Fruit fly (Drosophila melanogaster) whole organism, prepupa: ENCODE measurements around the gene Ccdc85.
A peak's percentile ranks its signal among the peaks of the same experiment; 100 is the strongest.

Source experiments
- Blimp-1 ChIP-seq: fragments of 200-800 bp; sonication (Bioruptor generic); optimal IDR thresholded peaks from 3 replicates; lab custom pipeline; 2017; ENCODE audit warnings: missing biosample characterization, missing genetic modification characterization, mild to moderate bottlenecking, moderate library complexity, missing genetic modification reagents
- CG10631 ChIP-seq: fragments of 200-800 bp; sonication (Bioruptor generic); optimal IDR thresholded peaks from 2 replicates; lab custom pipeline; 2016; ENCODE audit warnings: missing biosample characterization, missing genetic modification characterization
- CG11294 ChIP-seq: fragments of 200-800 bp; sonication (Bioruptor generic); IDR thresholded peaks from 2 replicates; pipeline ENCODE4 v1.3.6; 2022; ENCODE audit warnings: missing biosample characterization, missing genetic modification characterization
- CG11762 ChIP-seq: fragments of 200-800 bp; sonication (Bioruptor generic); optimal IDR thresholded peaks from 3 replicates; lab custom pipeline; 2016; ENCODE audit warnings: missing biosample characterization, missing genetic modification characterization; ENCODE audit not compliant: insufficient read depth
- CG15336 ChIP-seq: fragments of 200-800 bp; sonication (Bioruptor generic); IDR thresholded peaks from 2 replicates; pipeline ENCODE4 v1.3.6; 2022; ENCODE audit warnings: missing biosample characterization, missing genetic modification characterization
- CG16779 ChIP-seq: fragments of 200-800 bp; sonication (Bioruptor generic); optimal IDR thresholded peaks from 3 replicates; lab custom pipeline; 2017; ENCODE audit warnings: missing biosample characterization, mild to moderate bottlenecking, missing genetic modification characterization
- CG3032 ChIP-seq: fragments of 200-800 bp; optimal IDR thresholded peaks from 2 replicates; lab custom pipeline; 2019; ENCODE audit warnings: missing biosample characterization, mild to moderate bottlenecking, missing genetic modification characterization, moderate library complexity
- CG31627 ChIP-seq: fragments of 200-800 bp; sonication (Bioruptor generic); optimal IDR thresholded peaks from 3 replicates; lab custom pipeline; 2016; ENCODE audit warnings: missing biosample characterization, missing genetic modification characterization
- CG32006 ChIP-seq: fragments of 200-800 bp; sonication (Bioruptor generic); optimal IDR thresholded peaks from 3 replicates; lab custom pipeline; 2017; ENCODE audit warnings: missing biosample characterization, mild to moderate bottlenecking, missing genetic modification characterization
- CG34406 ChIP-seq: fragments of 200-800 bp; sonication (Bioruptor generic); optimal IDR thresholded peaks from 3 replicates; lab custom pipeline; 2016; ENCODE audit warnings: missing biosample characterization, missing genetic modification characterization
- CG3919 ChIP-seq: fragments of 200-800 bp; sonication (Bioruptor generic); optimal IDR thresholded peaks from 3 replicates; lab custom pipeline; 2016; ENCODE audit warnings: missing biosample characterization, missing genetic modification characterization
- CG6163 ChIP-seq: fragments of 200-800 bp; sonication (Bioruptor generic); IDR thresholded peaks from 3 replicates; pipeline ENCODE4 v1.3.6; 2022; ENCODE audit warnings: missing biosample characterization, missing genetic modification characterization
- CG6276 ChIP-seq: fragments of 200-800 bp; sonication (Bioruptor generic); optimal IDR thresholded peaks from 2 replicates; lab custom pipeline; 2017; ENCODE audit warnings: missing biosample characterization, mild to moderate bottlenecking, missing genetic modification characterization
- CG6792 ChIP-seq: fragments of 200-800 bp; sonication (Bioruptor generic); optimal IDR thresholded peaks from 3 replicates; lab custom pipeline; 2016; ENCODE audit warnings: missing biosample characterization, missing genetic modification characterization
- CG6808 ChIP-seq: fragments of 200-800 bp; sonication (Bioruptor generic); optimal IDR thresholded peaks from 3 replicates; lab custom pipeline; 2017; ENCODE audit warnings: missing biosample characterization, missing genetic modification characterization, mild to moderate bottlenecking, moderate library complexity, missing genetic modification reagents
- CG6854 ChIP-seq: fragments of 200-800 bp; sonication (Bioruptor generic); optimal IDR thresholded peaks from 2 replicates; lab custom pipeline; 2017; ENCODE audit warnings: missing biosample characterization, mild to moderate bottlenecking, missing genetic modification characterization
- CG8119 ChIP-seq: fragments of 200-800 bp; sonication (Bioruptor generic); IDR thresholded peaks from 3 replicates; pipeline ENCODE4 v1.3.6; 2022; ENCODE audit warnings: missing biosample characterization, missing genetic modification characterization
- CG9139 ChIP-seq: fragments of 200-800 bp; sonication (Bioruptor generic); optimal IDR thresholded peaks from 3 replicates; lab custom pipeline; 2017; ENCODE audit warnings: missing biosample characterization, mild to moderate bottlenecking, missing genetic modification characterization
- Eip75B ChIP-seq: fragments of 200-800 bp; sonication (Bioruptor generic); optimal IDR thresholded peaks from 3 replicates; lab custom pipeline; 2016; ENCODE audit warnings: missing biosample characterization, missing genetic modification characterization
- Eip78C ChIP-seq: fragments of 200-800 bp; sonication (Bioruptor generic); peaks from one replicate; lab custom pipeline; 2016; ENCODE audit warnings: missing biosample characterization, missing genetic modification characterization
- Eip93F ChIP-seq: fragments of 200-800 bp; sonication (Bioruptor generic); optimal IDR thresholded peaks from 2 replicates; lab custom pipeline; 2016; ENCODE audit warnings: missing biosample characterization, mild to moderate bottlenecking, missing genetic modification characterization
- Hr38 ChIP-seq: sonication (Bioruptor generic); optimal IDR thresholded peaks from 2 replicates; lab custom pipeline; 2016; ENCODE audit warnings: missing biosample characterization, missing genetic modification characterization
- Hr4 ChIP-seq: fragments of 200-800 bp; sonication (Bioruptor generic); optimal IDR thresholded peaks from 3 replicates; lab custom pipeline; 2016; ENCODE audit warnings: missing biosample characterization, missing genetic modification characterization
- OdsH ChIP-seq: fragments of 200-800 bp; sonication (Bioruptor generic); optimal IDR thresholded peaks from 3 replicates; lab custom pipeline; 2016; ENCODE audit warnings: missing biosample characterization, missing genetic modification characterization
- Sox102F ChIP-seq: fragments of 200-800 bp; sonication (Bioruptor generic); optimal IDR thresholded peaks from 2 replicates; lab custom pipeline; 2016; ENCODE audit warnings: missing biosample characterization, mild to moderate bottlenecking, missing genetic modification characterization
- Sox15 ChIP-seq: fragments of 200-800 bp; sonication (Bioruptor generic); optimal IDR thresholded peaks from 3 replicates; lab custom pipeline; 2016; ENCODE audit warnings: missing biosample characterization, missing genetic modification characterization
- acj6 ChIP-seq: fragments of 200-800 bp; sonication (Bioruptor generic); optimal IDR thresholded peaks from 3 replicates; lab custom pipeline; 2016; ENCODE audit warnings: missing biosample characterization, missing genetic modification characterization
- dac ChIP-seq: fragments of 200-800 bp; sonication (Bioruptor generic); optimal IDR thresholded peaks from 2 replicates; lab custom pipeline; 2017; ENCODE audit warnings: missing biosample characterization, mild to moderate bottlenecking, missing genetic modification characterization
- dsx ChIP-seq: fragments of 200-800 bp; optimal IDR thresholded peaks from 3 replicates; lab custom pipeline; 2019; ENCODE audit warnings: missing biosample characterization, mild to moderate bottlenecking, missing genetic modification characterization, moderate library complexity; ENCODE audit not compliant: poor library complexity, severe bottlenecking
- esn ChIP-seq: fragments of 200-800 bp; sonication (Bioruptor generic); optimal IDR thresholded peaks from 2 replicates; lab custom pipeline; 2016; ENCODE audit warnings: missing biosample characterization, mild to moderate bottlenecking, missing genetic modification characterization, moderate library complexity
- fd59A ChIP-seq: fragments of 200-800 bp; sonication (Bioruptor generic); optimal IDR thresholded peaks from 2 replicates; lab custom pipeline; 2017; ENCODE audit warnings: missing biosample characterization, mild to moderate bottlenecking, missing genetic modification characterization, missing genetic modification reagents
- fkh ChIP-seq: fragments of 200-800 bp; sonication (Bioruptor generic); optimal IDR thresholded peaks from 3 replicates; lab custom pipeline; 2017; ENCODE audit warnings: missing biosample characterization, mild to moderate bottlenecking, missing genetic modification characterization, moderate library complexity
- net ChIP-seq: fragments of 200-800 bp; sonication (Bioruptor generic); optimal IDR thresholded peaks from 3 replicates; lab custom pipeline; 2016; ENCODE audit warnings: missing biosample characterization, missing genetic modification characterization
- ss ChIP-seq, 2 experiments: fragments of 200-800 bp; sonication (Bioruptor generic); optimal IDR thresholded peaks; 2 replicates in 1 of 2; 3 replicates in 1 of 2; lab custom pipeline; 2017 to 2018; ENCODE audit warnings: mild to moderate bottlenecking in 2 of 2, missing biosample characterization in 2 of 2, missing genetic modification characterization in 2 of 2, moderate library complexity in 1 of 2
- svp ChIP-seq: fragments of 200-800 bp; sonication (Bioruptor generic); peaks from one replicate; lab custom pipeline; 2016; ENCODE audit warnings: missing biosample characterization, missing genetic modification characterization
- topi ChIP-seq: fragments of 200-800 bp; sonication (Bioruptor generic); optimal IDR thresholded peaks from 3 replicates; lab custom pipeline; 2016; ENCODE audit warnings: missing biosample characterization, missing genetic modification characterization
- vri ChIP-seq: fragments of 200-800 bp; sonication (Bioruptor generic); optimal IDR thresholded peaks from 3 replicates; lab custom pipeline; 2016; ENCODE audit warnings: missing biosample characterization, mild to moderate bottlenecking, missing genetic modification characterization

The Ccdc85 gene

DNA sequence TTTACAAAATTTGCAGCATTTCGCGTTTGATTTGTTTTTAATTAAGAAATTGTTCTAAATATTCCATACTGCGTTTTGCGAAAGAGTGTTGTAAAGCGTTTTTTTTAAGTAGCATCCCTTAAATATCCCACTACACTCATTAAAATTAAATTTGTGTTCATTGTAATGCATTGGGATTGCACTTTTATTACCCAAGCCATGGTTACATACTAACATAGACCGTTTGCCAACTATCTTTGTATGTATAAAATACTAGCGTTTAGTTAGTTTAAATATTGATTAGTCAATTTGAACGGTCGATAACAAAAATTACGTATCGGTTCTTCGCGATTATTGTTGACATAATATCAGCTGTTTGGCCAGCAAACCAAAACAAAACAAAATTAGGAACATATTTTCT, 40.7 kb downstream of the Ccdc85 start, which contains the start of the genes cnir and CG17221 (continued):
- TF ChIP-seq CG31627 (GFP tag; lab: Kevin White, UChicago) (peak; percentile 74), CG6163 (GFP tag; lab: Robert Waterston, UW) (peak; percentile 36; the same call in 2 of the 3 replicates), CG3919 (peak; percentile 73), CG11762 (GFP tag; lab: Kevin White, UChicago) (peak; percentile 57), fd59A (peak; percentile 41), Eip75B (peak; percentile 81), fkh (peak; percentile 96), net (GFP tag; lab: Kevin White, UChicago) (peak; percentile 46), CG6792 (GFP tag; lab: Kevin White, UChicago) (peak; percentile 57), CG8119 (no peak), svp (peak; percentile 68), esn (peak; percentile 83), OdsH (GFP tag; lab: Kevin White, UChicago) (peak; percentile 75), topi (GFP tag; lab: Kevin White, UChicago) (peak; percentile 72), CG6808 (no peak)

DNA sequence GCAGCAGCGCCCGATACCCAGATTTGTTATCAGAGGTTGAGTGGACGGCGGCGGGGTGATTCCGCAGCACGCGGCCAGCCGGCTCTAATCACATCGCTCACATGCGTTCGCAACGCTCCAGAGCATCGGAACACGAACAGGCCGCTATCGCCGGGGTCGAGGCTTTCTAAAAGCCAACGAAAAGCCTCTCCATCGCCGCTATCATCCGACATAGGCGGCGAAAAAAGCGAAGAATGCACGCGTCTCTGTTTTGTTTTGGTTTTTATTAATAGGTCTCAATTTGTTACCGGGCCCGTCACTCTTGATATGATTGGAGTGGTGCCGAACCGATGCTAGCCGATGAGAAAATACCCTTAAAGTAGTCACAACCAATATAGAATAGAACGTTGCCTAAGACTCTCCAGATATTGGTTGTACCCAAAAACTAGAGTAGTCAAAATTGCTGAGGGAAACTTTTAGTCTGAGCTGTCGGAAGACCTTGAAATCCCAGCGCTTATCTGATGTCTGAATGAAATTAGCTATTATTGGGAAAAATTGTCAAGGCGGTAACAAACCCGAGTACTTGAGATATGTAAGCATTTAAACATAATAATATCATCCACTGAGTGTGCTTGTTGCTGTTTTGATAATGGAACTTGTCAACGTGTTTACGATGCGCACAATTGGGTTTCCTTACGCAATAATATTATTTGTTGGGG, 43.0 kb downstream of the Ccdc85 start, which contains the start of gene CG17261:
TSS of gene CG17261 (plus strand) at position 634 of the 698 bp plus-strand sequence.
- peak; percentile 86 for TF ChIP-seq svp
- peak; percentile 64 for TF ChIP-seq vri (GFP tag; lab: Kevin White, UChicago)
- TF ChIP-seq Sox15 (GFP tag; lab: Kevin White, UChicago) = no peak
- TF ChIP-seq, all 60 proteins: peak for 2

DNA sequence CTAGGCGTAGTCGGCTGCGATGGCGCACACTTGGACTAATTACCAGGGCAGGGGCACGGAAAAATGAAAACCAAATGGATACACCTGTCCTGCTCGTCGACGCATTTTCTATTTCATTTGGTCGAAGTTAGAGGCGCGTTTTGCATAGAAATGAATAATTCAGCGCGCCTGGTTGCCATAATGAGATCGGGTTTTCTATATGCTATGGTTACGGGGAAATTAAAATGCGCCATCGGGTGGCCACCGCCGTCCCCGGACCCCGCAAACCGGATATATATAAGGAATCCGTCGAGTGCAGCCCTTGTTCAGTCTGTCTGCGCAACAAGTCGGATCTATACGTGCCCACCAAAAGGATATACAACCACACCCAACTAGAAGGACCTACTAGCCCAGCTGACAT, 44.6 kb downstream of the Ccdc85 start, which contains the start of gene FASN2:
TSS of gene FASN2 (plus strand) at position 301 of the 400 bp plus-strand sequence.
- TF ChIP-seq Blimp-1 (GFP tag; lab: Kevin White, UChicago) (no peak), CG6808 (no peak), CG11294 (GFP tag; lab: Robert Waterston, UW) (no peak), Hr38 (GFP tag; lab: Kevin White, UChicago) (no peak), CG16779 (no peak), topi (GFP tag; lab: Kevin White, UChicago) (no peak)
- TF ChIP-seq, all 60 proteins: peak for 0

DNA sequence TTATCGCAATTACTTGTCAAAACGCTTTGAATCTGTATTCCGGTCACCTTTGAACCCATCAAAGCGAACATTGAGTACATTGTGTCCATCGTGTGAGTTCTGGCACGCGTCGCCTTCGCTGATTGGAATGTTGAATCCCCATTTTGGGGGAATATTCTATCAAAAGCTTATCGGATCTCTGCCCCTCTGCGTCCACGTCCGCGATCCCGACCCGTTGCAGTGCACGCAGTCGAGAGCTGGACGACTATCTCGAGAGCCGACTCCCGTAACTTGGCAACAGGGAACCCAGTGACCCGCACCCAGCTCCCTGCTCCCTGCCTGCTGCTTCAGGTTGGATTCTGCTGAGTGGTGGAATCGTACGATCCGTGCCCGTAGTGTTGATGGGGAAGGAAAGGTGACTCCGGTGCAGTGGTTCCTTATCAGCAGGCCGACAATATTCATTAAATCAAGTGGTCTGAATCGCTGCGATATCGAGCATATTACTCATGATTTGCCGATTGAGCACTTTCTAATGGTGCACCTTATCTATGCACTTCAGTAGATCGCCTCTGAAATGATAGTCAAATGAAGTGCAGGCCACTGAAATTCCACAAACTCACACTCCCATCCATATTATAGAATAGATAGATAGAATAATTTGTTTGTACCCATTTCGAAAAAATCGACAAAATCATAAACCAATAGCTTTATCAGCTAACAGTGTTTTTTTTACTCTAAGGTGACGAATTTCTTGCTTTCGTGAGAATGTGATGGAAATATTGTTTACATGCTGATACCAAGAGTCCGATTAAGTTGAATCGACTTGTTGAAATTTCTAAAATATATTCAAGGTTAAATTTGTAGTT, 45.8 kb downstream of the Ccdc85 start:
- TF ChIP-seq fkh (peak; percentile 35), Sox102F (GFP tag; lab: Kevin White, UChicago) (no peak), CG3032 (no peak), svp (peak; percentile 96), CG6276 (GFP tag; lab: Kevin White, UChicago) (no peak), acj6 (GFP tag; lab: Kevin White, UChicago) (no peak), vri (GFP tag; lab: Kevin White, UChicago) (peak; percentile 39)

DNA sequence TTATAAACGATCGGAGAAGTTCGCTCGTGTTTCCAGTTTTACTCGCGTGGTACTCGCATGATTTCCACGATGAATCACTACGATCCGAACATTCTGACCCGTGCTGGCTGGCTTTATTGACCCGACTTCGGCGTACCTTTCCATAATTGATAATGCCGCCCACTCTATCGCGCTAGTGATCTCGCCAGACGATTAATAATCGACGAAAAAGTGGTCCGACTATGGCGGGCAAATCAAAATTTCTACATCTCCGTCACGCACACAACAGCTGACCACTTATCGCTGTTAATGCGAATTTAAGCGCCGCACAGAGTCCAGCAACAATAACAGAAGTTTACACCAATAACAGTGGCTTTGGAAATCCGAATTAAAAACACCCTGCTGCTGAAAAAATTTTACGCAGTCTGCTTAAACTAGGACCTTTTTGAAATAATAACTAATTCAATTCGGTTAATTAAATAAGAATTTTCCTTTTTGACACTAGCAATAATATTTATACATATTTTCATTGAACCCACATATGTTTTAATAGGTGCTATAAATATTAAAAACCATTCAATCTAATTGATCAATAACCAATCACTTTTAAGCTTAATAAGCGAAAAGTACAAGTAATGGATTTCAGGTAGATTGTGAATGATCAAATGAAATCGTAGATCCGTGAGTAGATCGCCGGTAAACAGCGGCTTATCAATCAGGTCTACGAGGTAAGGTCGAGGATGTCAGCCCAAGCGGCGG, 56.8 kb downstream of the Ccdc85 start:
- TF ChIP-seq CG16779 = no peak
- peak; percentile 79 for TF ChIP-seq CG32006 (GFP tag; lab: Kevin White, UChicago)
- no peak for TF ChIP-seq dsx (GFP tag; lab: Kevin White, UChicago)
- TF ChIP-seq CG15336 = no peak
- peak; percentile 81 for TF ChIP-seq esn
- no peak for TF ChIP-seq dac (GFP tag; lab: Kevin White, UChicago)
- TF ChIP-seq Hr4 (GFP tag; lab: Kevin White, UChicago) = peak; percentile 73
- TF ChIP-seq CG11762 (GFP tag; lab: Kevin White, UChicago) = peak; percentile 23
- peak in 1 of 2 experiments; percentile 55 for TF ChIP-seq ss (GFP tag; optimal IDR thresholded peaks at IDR 0.05; lab: Kevin White, UChicago)
- TF ChIP-seq net (GFP tag; lab: Kevin White, UChicago) = peak; percentile 48
- no peak for TF ChIP-seq CG3032
- peak; percentile 94 for TF ChIP-seq Eip78C (GFP tag; lab: Kevin White, UChicago)
- no peak for TF ChIP-seq Eip93F
- TF ChIP-seq vri (GFP tag; lab: Kevin White, UChicago) = peak; percentile 46
- peak; percentile 52 for TF ChIP-seq CG10631 (GFP tag; lab: Kevin White, UChicago)
- TF ChIP-seq CG8119 = 0 out of 3 replicates have a peak, but pooled peaks have one; percentile 22
- peak; percentile 49 for TF ChIP-seq CG3919
- TF ChIP-seq acj6 (GFP tag; lab: Kevin White, UChicago) = peak; percentile 65
- TF ChIP-seq OdsH (GFP tag; lab: Kevin White, UChicago) = peak; percentile 63
- peak; percentile 17 for TF ChIP-seq CG6854 (GFP tag; lab: Kevin White, UChicago)
- TF ChIP-seq CG34406 (GFP tag; lab: Kevin White, UChicago) = peak; percentile 45
- no peak for TF ChIP-seq CG9139
